Worm (Caenorhabditis elegans) whole organism, L1 larva: Measurements from ENCODE around the gene F43D2.6.

Source experiments
- C04F5.9 ChIP-seq: sonication (generic microtip); optimal IDR thresholded peaks from 2 replicates; lab custom pipeline; 2016; ENCODE audit warnings: missing genetic modification characterization, missing compliant biosample characterization
- C34B4.2 ChIP-seq: sonication (generic microtip); optimal IDR thresholded peaks from 2 replicates; lab custom pipeline; 2017; ENCODE audit warnings: mild to moderate bottlenecking, missing genetic modification characterization, missing compliant biosample characterization
- aha-1 ChIP-seq: fragments of 150-350 bp; optimal IDR thresholded peaks from 2 replicates; lab custom pipeline; 2014; ENCODE audit warnings: missing biosample characterization, missing genetic modification characterization
- aly-2 ChIP-seq: fragments of 150-350 bp; optimal IDR thresholded peaks from 2 replicates; lab custom pipeline; 2014; ENCODE audit warnings: missing biosample characterization, missing genetic modification characterization
- ceh-63 ChIP-seq: fragments of 200-800 bp; sonication (Bioruptor generic); optimal IDR thresholded peaks from 2 replicates; lab custom pipeline; 2018; ENCODE audit warnings: mild to moderate bottlenecking, missing genetic modification characterization, missing compliant biosample characterization
- ceh-8 ChIP-seq: fragments of 200-800 bp; sonication (Bioruptor generic); optimal IDR thresholded peaks from 2 replicates; lab custom pipeline; 2018; ENCODE audit warnings: mild to moderate bottlenecking, missing genetic modification characterization, moderate library complexity, missing compliant biosample characterization
- ceh-90 ChIP-seq: sonication (generic microtip); optimal IDR thresholded peaks from 2 replicates; lab custom pipeline; 2016; ENCODE audit warnings: missing genetic modification characterization, missing compliant biosample characterization
- dpl-1 ChIP-seq, 3 experiments: fragments of 150-350 bp in 2 of 3; sonication (generic microtip) in 1 of 3; optimal IDR thresholded peaks; 2 replicates each; lab custom pipeline; 2014 to 2017; ENCODE audit warnings: missing biosample characterization in 3 of 3, missing genetic modification characterization in 3 of 3, missing genetic modification reagents in 3 of 3
- efl-1 ChIP-seq, 4 experiments: fragments of 150-350 bp; optimal IDR thresholded peaks in 3 of 4; peaks in 1 of 4; 1 replicate in 1 of 4; 2 replicates in 3 of 4; lab custom pipeline; 2014; ENCODE audit warnings: missing biosample characterization in 2 of 4, missing genetic modification characterization in 2 of 4, missing genetic modification reagents in 2 of 4
- elt-2 ChIP-seq: sonication (generic microtip); optimal IDR thresholded peaks from 2 replicates; lab custom pipeline; 2016; ENCODE audit warnings: missing genetic modification characterization, mild to moderate bottlenecking, inconsistent platforms, missing compliant biosample characterization, missing genetic modification reagents
- ets-5 ChIP-seq: fragments of 200-800 bp; sonication (Bioruptor generic); IDR thresholded peaks from 2 replicates; pipeline ENCODE4 v1.3.6; 2022; ENCODE audit warnings: missing genetic modification characterization, missing compliant biosample characterization
- fos-1 ChIP-seq: fragments of 150-350 bp; optimal IDR thresholded peaks from 2 replicates; lab custom pipeline; 2014; ENCODE audit warnings: missing biosample characterization, missing genetic modification characterization
- hlh-17 ChIP-seq: fragments of 200-800 bp; sonication (Bioruptor generic); optimal IDR thresholded peaks from 2 replicates; lab custom pipeline; 2018; ENCODE audit warnings: missing genetic modification characterization, mild to moderate bottlenecking, missing compliant biosample characterization, moderate library complexity, borderline replicate concordance
- hlh-4 ChIP-seq: sonication (generic microtip); optimal IDR thresholded peaks from 2 replicates; lab custom pipeline; 2016; ENCODE audit warnings: mild to moderate bottlenecking, missing genetic modification characterization, missing compliant biosample characterization
- isw-1 ChIP-seq: fragments of 200-800 bp; sonication (Bioruptor generic); IDR thresholded peaks from 2 replicates; pipeline ENCODE4 v1.3.6; 2022; ENCODE audit warnings: missing genetic modification characterization, missing compliant biosample characterization
- lin-14 ChIP-seq: fragments of 200-800 bp; sonication (Bioruptor generic); optimal IDR thresholded peaks from 2 replicates; lab custom pipeline; 2018; ENCODE audit warnings: mild to moderate bottlenecking, missing genetic modification characterization, moderate library complexity, missing compliant biosample characterization
- lin-35 ChIP-seq, 2 experiments: fragments of 150-350 bp; optimal IDR thresholded peaks; 2 replicates each; lab custom pipeline; 2014; ENCODE audit warnings: missing biosample characterization in 2 of 2, missing genetic modification characterization in 2 of 2, missing genetic modification reagents in 2 of 2
- lin-39 ChIP-seq: fragments of 150-350 bp; optimal IDR thresholded peaks from 2 replicates; lab custom pipeline; 2014; ENCODE audit warnings: missing biosample characterization, missing genetic modification reagents, missing genetic modification characterization
- lir-3 ChIP-seq: sonication (generic microtip); optimal IDR thresholded peaks from 2 replicates; lab custom pipeline; 2016; ENCODE audit warnings: mild to moderate bottlenecking, missing genetic modification characterization, moderate library complexity, missing compliant biosample characterization; ENCODE audit not compliant: poor library complexity
- nhr-12 ChIP-seq: sonication (generic microtip); optimal IDR thresholded peaks from 2 replicates; lab custom pipeline; 2017; ENCODE audit warnings: missing biosample characterization, missing genetic modification characterization
- nhr-19 ChIP-seq: fragments of 200-800 bp; sonication (Bioruptor generic); conservative IDR thresholded peaks from 2 replicates; pipeline ENCODE4 v1.3.6; 2022; ENCODE audit warnings: missing genetic modification characterization, missing compliant biosample characterization
- nhr-20 ChIP-seq: sonication (generic microtip); optimal IDR thresholded peaks from 2 replicates; lab custom pipeline; 2016; ENCODE audit warnings: mild to moderate bottlenecking, missing genetic modification characterization, missing compliant biosample characterization
- nhr-237 ChIP-seq: fragments of 150-350 bp; optimal IDR thresholded peaks from 2 replicates; lab custom pipeline; 2014; ENCODE audit warnings: missing biosample characterization, missing genetic modification characterization
- nhr-47 ChIP-seq: sonication (generic microtip); optimal IDR thresholded peaks from 2 replicates; lab custom pipeline; 2016; ENCODE audit warnings: mild to moderate bottlenecking, missing genetic modification characterization, moderate library complexity, missing compliant biosample characterization
- nhr-77 ChIP-seq: fragments of 150-350 bp; optimal IDR thresholded peaks from 2 replicates; lab custom pipeline; 2014; ENCODE audit warnings: missing biosample characterization, missing genetic modification characterization
- nhr-84 ChIP-seq: sonication (generic microtip); optimal IDR thresholded peaks from 2 replicates; lab custom pipeline; 2017; ENCODE audit warnings: missing biosample characterization, missing genetic modification characterization
- skn-1 ChIP-seq: fragments of 150-350 bp; optimal IDR thresholded peaks from 2 replicates; lab custom pipeline; 2014; ENCODE audit warnings: missing biosample characterization, missing genetic modification characterization
- sup-37 ChIP-seq: fragments of 200-800 bp; sonication (Bioruptor generic); optimal IDR thresholded peaks from 2 replicates; lab custom pipeline; 2018; ENCODE audit warnings: mild to moderate bottlenecking, missing genetic modification characterization, missing compliant biosample characterization
- unc-30 ChIP-seq: sonication (generic microtip); optimal IDR thresholded peaks from 2 replicates; lab custom pipeline; 2017; ENCODE audit warnings: missing biosample characterization, missing genetic modification characterization
- unc-62 ChIP-seq: fragments of 150-350 bp; optimal IDR thresholded peaks from 2 replicates; lab custom pipeline; 2014; ENCODE audit warnings: missing biosample characterization, missing genetic modification reagents, missing genetic modification characterization
- unc-98 ChIP-seq: fragments of 200-800 bp; sonication (Bioruptor generic); IDR thresholded peaks from 2 replicates; pipeline ENCODE4 v1.3.6; 2022; ENCODE audit warnings: missing genetic modification characterization, missing compliant biosample characterization
- vab-15 ChIP-seq: sonication (generic microtip); optimal IDR thresholded peaks from 2 replicates; lab custom pipeline; 2017; ENCODE audit warnings: missing genotype, mild to moderate bottlenecking, missing genetic modification characterization, missing compliant biosample characterization
- zag-1 ChIP-seq: fragments of 150-350 bp; optimal IDR thresholded peaks from 2 replicates; lab custom pipeline; 2014; ENCODE audit warnings: missing biosample characterization, missing genetic modification characterization
- ztf-11 ChIP-seq, 2 experiments: sonication (generic microtip); optimal IDR thresholded peaks; 2 replicates each; lab custom pipeline; 2016 to 2017; ENCODE audit warnings: missing genetic modification characterization in 2 of 2, missing biosample characterization in 1 of 2, missing compliant biosample characterization in 1 of 2

The F43D2.6 gene

ce11 chrV:14597005-14597680, 37.8 kb downstream of the F43D2.6 start, which contains the start of gene pes-9 (continued):
- TF ChIP-seq ceh-90 (tag; lab: Kevin White, UChicago) (no peak), elt-2 (tag; lab: Kevin White, UChicago) (peak; percentile 42), aly-2 (tag; lab: Kevin White, UChicago) (no peak), skn-1 (tag; lab: Kevin White, UChicago) (no peak), unc-98 (GFP tag; lab: Robert Waterston, UW) (no peak)

- TF ChIP-seq elt-2 (tag; lab: Kevin White, UChicago) (peak; percentile 44), ztf-11 (tag; optimal IDR thresholded peaks at IDR 0.05; lab: Kevin White, UChicago) (no peak)
Observed at ce11 chrV:14595984-14596383, 39.0 kb downstream of the F43D2.6 start.

- TF ChIP-seq nhr-47 (no peak), ceh-8 (GFP tag; lab: Kevin White, UChicago) (no peak), lin-39 (tag; lab: Kevin White, UChicago) (no peak), lin-35 (GFP tag; optimal IDR thresholded peaks at IDR 0.05; lab: Kevin White, UChicago) (no peak), skn-1 (tag; lab: Kevin White, UChicago) (no peak), zag-1 (tag; lab: Kevin White, UChicago) (no peak), aha-1 (tag; lab: Kevin White, UChicago) (no peak)
Observed at ce11 chrV:14594943-14595342, 40.0 kb downstream of the F43D2.6 start.

- TF ChIP-seq ceh-63 (GFP tag; lab: Kevin White, UChicago) = no peak
- no peak for TF ChIP-seq ets-5 (GFP tag; lab: Robert Waterston, UW)
- no peak for TF ChIP-seq nhr-19 (GFP tag; lab: Robert Waterston, UW)
- TF ChIP-seq nhr-20 (tag; lab: Kevin White, UChicago) = no peak
- no peak for TF ChIP-seq isw-1 (GFP tag; lab: Robert Waterston, UW)
- no peak for TF ChIP-seq hlh-4 (tag; lab: Kevin White, UChicago)
- TF ChIP-seq zag-1 (tag; lab: Kevin White, UChicago) = no peak
- no peak for TF ChIP-seq unc-30 (tag; lab: Kevin White, UChicago)
- TF ChIP-seq nhr-237 = no peak
- TF ChIP-seq unc-62 = no peak
- TF ChIP-seq vab-15 (tag; lab: Kevin White, UChicago) = no peak
- TF ChIP-seq hlh-17 (GFP tag; lab: Kevin White, UChicago) = no peak
- no peak for TF ChIP-seq fos-1 (tag; lab: Kevin White, UChicago)
- TF ChIP-seq nhr-12 (tag; lab: Kevin White, UChicago) = no peak
Observed at ce11 chrV:14594103-14594502, 40.9 kb downstream of the F43D2.6 start.

- no peak for TF ChIP-seq sup-37 (GFP tag; lab: Kevin White, UChicago)
- TF ChIP-seq unc-30 (tag; lab: Kevin White, UChicago) = no peak
- no peak for TF ChIP-seq dpl-1 (GFP tag; optimal IDR thresholded peaks at IDR 0.05; lab: Kevin White, UChicago)
- no peak for TF ChIP-seq C34B4.2
- TF ChIP-seq C04F5.9 (tag; lab: Kevin White, UChicago) = no peak
- no peak for TF ChIP-seq lin-14 (GFP tag; lab: Kevin White, UChicago)
- TF ChIP-seq lir-3 (tag; lab: Kevin White, UChicago) = no peak
- TF ChIP-seq nhr-84 (tag; lab: Kevin White, UChicago) = no peak
- no peak for TF ChIP-seq efl-1 (optimal IDR thresholded peaks at IDR 0.05; lab: Kevin White, UChicago)
- no peak for TF ChIP-seq efl-1 (GFP tag; optimal IDR thresholded peaks at IDR 0.05 in 1 of 2; lab: Kevin White, UChicago)
- TF ChIP-seq nhr-77 (tag; lab: Kevin White, UChicago) = no peak
- TF ChIP-seq vab-15 (tag; lab: Kevin White, UChicago) = no peak
- TF ChIP-seq, all 84 proteins: peak for 0
Observed at ce11 chrV:14585351-14585750, 49.6 kb downstream of the F43D2.6 start, which contains the start of gene Y40H4A.2. Gene Y40H4A.2 (minus strand): TSS chrV:14585451.
